Fruit fly (Drosophila melanogaster): ENCODE data around the gene CG4467.

The CG4467 gene

DNA sequence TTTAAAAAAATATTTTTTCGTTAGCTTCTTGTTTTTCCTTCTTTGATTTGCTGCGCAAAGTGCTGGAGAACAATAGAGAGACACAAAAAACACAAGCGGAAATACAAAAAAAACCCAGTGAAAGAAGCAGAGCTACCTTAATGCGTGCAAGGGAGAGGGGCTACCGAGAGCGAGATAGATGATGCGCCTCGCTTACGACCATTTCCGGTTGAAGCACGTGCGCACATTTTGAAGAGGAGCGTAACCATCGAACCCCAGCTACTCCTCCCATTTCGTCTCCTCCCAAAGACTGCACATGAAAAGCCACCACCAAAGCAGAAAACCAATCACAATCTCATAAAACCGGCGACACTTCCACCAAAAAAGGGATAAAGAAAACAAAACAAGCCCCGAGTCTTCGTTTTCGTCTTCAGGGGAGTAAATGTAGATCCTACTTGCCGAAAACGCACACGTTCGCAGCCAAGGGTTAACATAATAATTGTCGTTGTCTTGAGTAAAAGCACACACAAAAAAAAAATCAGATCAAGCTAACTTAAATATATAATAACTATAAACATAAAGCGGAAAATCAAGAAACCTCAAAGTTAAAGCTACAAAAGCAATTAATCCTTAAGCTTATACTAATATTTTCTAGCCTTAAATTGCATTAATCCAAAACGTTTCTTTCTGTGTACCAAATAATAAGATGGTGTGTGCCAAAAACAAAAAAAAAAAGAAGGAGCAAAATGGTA lies 48.6 kb upstream of the CG4467 start (continued):
- peak; percentile 38 for TF ChIP-seq achi (GFP tag; optimal IDR thresholded peaks at IDR 0.05)
- TF ChIP-seq CG16779 (tag; optimal IDR thresholded peaks at IDR 0.05) = no peak

DNA sequence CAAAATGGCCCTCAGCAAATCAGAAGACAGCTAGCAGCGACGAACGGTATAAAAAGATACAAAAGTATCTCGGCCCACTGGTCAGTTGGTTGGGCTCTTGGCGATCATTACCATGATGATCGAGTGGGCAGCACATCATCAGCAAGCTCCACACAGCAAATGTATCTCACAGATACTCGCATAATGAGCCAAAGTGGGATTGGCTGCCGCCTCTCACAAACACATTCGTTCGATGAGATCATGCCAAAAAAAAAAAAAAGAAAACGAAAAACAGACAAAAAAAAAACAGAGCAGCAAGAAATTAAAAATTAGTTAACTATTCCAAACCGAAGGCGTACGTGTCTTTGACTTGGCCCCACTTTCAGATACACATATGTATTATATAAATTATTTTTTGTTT lies 47.4 kb upstream of the CG4467 start:
- TF ChIP-seq eg (GFP tag; IDR thresholded peaks at IDR 0.05) = peak; percentile 52; the same call in 2 of the 3 replicates
- no peak for TF ChIP-seq Hr39 (GFP tag; optimal IDR thresholded peaks at IDR 0.05)
- TF ChIP-seq CG6808 (GFP tag; optimal IDR thresholded peaks at IDR 0.05) = no peak
- peak; percentile 19; the same call in 1 of the 3 replicates for TF ChIP-seq CG6163 (GFP tag; IDR thresholded peaks at IDR 0.05)
- TF ChIP-seq CG8119 (GFP tag; IDR thresholded peaks at IDR 0.05) = peak; percentile 39; the same call in 1 of the 3 replicates
- peak; percentile 62 for TF ChIP-seq CG15336 (GFP tag; IDR thresholded peaks at IDR 0.05)

DNA sequence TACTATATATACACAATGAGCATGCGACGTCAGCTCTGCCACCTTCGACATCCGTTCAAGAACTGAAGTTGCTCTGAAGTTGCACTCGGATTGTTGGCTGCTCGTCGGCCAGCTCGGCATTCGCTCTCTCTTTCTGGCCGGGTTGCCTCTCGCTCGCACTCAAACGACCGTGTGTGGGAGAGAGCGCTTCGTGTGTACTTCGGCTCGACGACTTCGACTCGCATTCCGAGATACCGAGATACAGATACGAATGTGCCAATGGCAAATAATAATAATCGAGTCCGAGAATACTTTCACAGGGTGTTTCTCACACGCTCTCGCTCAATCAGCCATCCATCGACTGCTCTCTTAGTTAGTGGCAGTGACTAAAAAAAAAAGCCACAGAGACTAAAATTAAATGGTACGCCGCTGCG lies 46.7 kb upstream of the CG4467 start:
- TF ChIP-seq vri (GFP tag; optimal IDR thresholded peaks at IDR 0.05) = peak; percentile 82
- TF ChIP-seq Sox14 (GFP tag; optimal IDR thresholded peaks at IDR 0.05) = peak; percentile 54
- peak; percentile 44 for TF ChIP-seq Eip75B (GFP tag; optimal IDR thresholded peaks at IDR 0.05)
- peak; percentile 17 for TF ChIP-seq dac (GFP tag; optimal IDR thresholded peaks at IDR 0.05)
- TF ChIP-seq Smox (GFP tag; optimal IDR thresholded peaks at IDR 0.05) = peak; percentile 22
- TF ChIP-seq CG6163 (GFP tag; IDR thresholded peaks at IDR 0.05) = peak; percentile 78
- peak; percentile 23 for TF ChIP-seq acj6 (GFP tag; optimal IDR thresholded peaks at IDR 0.05)
- TF ChIP-seq spab (GFP tag; optimal IDR thresholded peaks at IDR 0.05) = peak; percentile 47
- TF ChIP-seq CG3032 (tag; optimal IDR thresholded peaks at IDR 0.05) = peak; percentile 56
- TF ChIP-seq CG11902 (GFP tag; optimal IDR thresholded peaks at IDR 0.05) = no peak
- peak; percentile 23 for TF ChIP-seq fd59A (GFP tag; optimal IDR thresholded peaks at IDR 0.05)
- peak; percentile 12 for TF ChIP-seq lz (GFP tag; optimal IDR thresholded peaks at IDR 0.05)
- no peak for TF ChIP-seq CG4318 (GFP tag; optimal IDR thresholded peaks at IDR 0.05)
- peak; percentile 43 for TF ChIP-seq CG6854 (GFP tag; optimal IDR thresholded peaks at IDR 0.05)
- TF ChIP-seq CG11294 (GFP tag; IDR thresholded peaks at IDR 0.05) = peak; percentile 31; the same call in 1 of the 2 replicates
- TF ChIP-seq ss (GFP tag; optimal IDR thresholded peaks at IDR 0.05) = peak; percentile 83 to 84
- TF ChIP-seq topi (GFP tag; optimal IDR thresholded peaks at IDR 0.05) = peak; percentile 50
- TF ChIP-seq Hr39 (GFP tag; optimal IDR thresholded peaks at IDR 0.05) = no peak
- peak; percentile 21 for TF ChIP-seq Hr4 (GFP tag; optimal IDR thresholded peaks at IDR 0.05)
- no peak for TF ChIP-seq Gug (GFP tag; IDR thresholded peaks at IDR 0.05)
- peak; percentile 30 for TF ChIP-seq CG16779 (tag; optimal IDR thresholded peaks at IDR 0.05)
- TF ChIP-seq dsx (GFP tag; optimal IDR thresholded peaks at IDR 0.05; ENCODE audit: poor library complexity, severe bottlenecking) = peak; percentile 78
- peak; percentile 73 for TF ChIP-seq CG3919 (GFP tag; optimal IDR thresholded peaks at IDR 0.05)
- TF ChIP-seq CG8119 (GFP tag; IDR thresholded peaks at IDR 0.05) = peak; percentile 78
- TF ChIP-seq esn (GFP tag; optimal IDR thresholded peaks at IDR 0.05) = peak; percentile 52
- TF ChIP-seq Blimp-1 (GFP tag; optimal IDR thresholded peaks at IDR 0.05) = peak; percentile 12
- no peak for TF ChIP-seq CG31627 (GFP tag; optimal IDR thresholded peaks at IDR 0.05)
- peak; percentile 52 for TF ChIP-seq CG34406 (GFP tag; optimal IDR thresholded peaks at IDR 0.05)
- peak; percentile 78 for TF ChIP-seq fkh (GFP tag; optimal IDR thresholded peaks at IDR 0.05)
- TF ChIP-seq CG10669 (GFP tag; optimal IDR thresholded peaks at IDR 0.05) = peak; percentile 44
- TF ChIP-seq CG1621 (tag; optimal IDR thresholded peaks at IDR 0.05) = peak; percentile 72
- TF ChIP-seq CG15336 (GFP tag; IDR thresholded peaks at IDR 0.05) = peak; percentile 73
- TF ChIP-seq Eip93F (GFP tag; optimal IDR thresholded peaks at IDR 0.05) = no peak
- peak; percentile 54 to 58 for TF ChIP-seq salr (GFP tag; optimal IDR thresholded peaks at IDR 0.05)
- TF ChIP-seq Eip78C (GFP tag) = peak; percentile 84
- TF ChIP-seq achi (GFP tag; optimal IDR thresholded peaks at IDR 0.05) = peak; percentile 56
- peak; percentile 53 for TF ChIP-seq fd85E (GFP tag; optimal IDR thresholded peaks at IDR 0.05)
- peak; percentile 51 for TF ChIP-seq CG32006 (GFP tag; optimal IDR thresholded peaks at IDR 0.05)
- no peak for TF ChIP-seq Sox15 (GFP tag; optimal IDR thresholded peaks at IDR 0.05)
- TF ChIP-seq CG9139 (GFP tag; optimal IDR thresholded peaks at IDR 0.05) = peak; percentile 51
- peak; percentile 49 for TF ChIP-seq OdsH (GFP tag; optimal IDR thresholded peaks at IDR 0.05)
- peak; percentile 64 for TF ChIP-seq net (GFP tag; optimal IDR thresholded peaks at IDR 0.05)
- peak; percentile 16 for TF ChIP-seq CG6792 (GFP tag; optimal IDR thresholded peaks at IDR 0.05)
